Worm (Caenorhabditis elegans): ENCODE results near the gene clec-146.

clec-146 gene

DNA sequence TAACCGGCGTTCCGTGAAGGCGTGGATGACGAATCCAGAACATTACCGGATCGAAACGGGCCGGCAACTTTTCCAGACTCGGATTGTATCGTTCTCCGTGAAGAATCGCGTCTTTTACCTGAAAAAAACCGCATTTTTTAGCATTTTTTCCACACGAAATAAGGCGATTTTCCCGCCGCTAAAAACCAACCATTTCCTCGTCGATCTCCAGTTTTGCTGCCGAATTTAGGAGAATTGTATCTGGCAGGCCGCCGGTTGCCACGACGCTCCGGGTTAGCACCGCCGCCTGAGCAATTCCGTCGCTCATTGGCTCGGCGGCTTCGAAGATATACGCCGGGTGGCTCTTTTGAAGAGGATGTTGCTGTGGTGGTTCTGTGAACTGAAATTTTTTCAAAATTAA is 19.2 kb downstream of the clec-146 start:
- no peak for TF ChIP-seq nhr-6 (tag; optimal IDR thresholded peaks at IDR 0.05)

DNA sequence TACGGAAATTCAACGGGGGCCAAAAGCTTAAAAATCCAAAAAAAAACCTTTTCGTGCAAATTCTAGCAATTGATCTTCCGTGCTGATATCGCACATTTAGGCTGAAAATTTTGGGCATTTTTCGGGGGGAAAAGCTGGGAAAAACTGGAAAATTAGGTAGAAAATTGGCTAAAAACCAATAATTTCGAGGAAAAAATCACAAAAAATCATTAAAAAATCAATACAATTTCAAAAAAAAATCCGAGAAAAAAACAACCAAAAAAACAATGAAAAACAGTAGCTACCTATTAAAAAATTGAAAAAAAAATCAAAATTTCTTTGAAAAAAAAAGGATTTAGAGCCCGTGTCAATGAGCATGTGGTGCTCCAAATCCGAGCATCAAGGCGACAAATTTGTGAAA is 25.7 kb downstream of the clec-146 start, which contains the start of gene Y48E1B.3:
Gene Y48E1B.3 (minus strand): TSS at position 101 of the 400 bp plus-strand sequence.
- no peak for TF ChIP-seq zag-1 (tag; optimal IDR thresholded peaks at IDR 0.05)
- TF ChIP-seq ztf-1 (GFP tag; conservative IDR thresholded peaks at IDR 0.05) = no peak
- TF ChIP-seq nhr-6 (tag; optimal IDR thresholded peaks at IDR 0.05) = no peak
- no peak for TF ChIP-seq nhr-21 (tag; optimal IDR thresholded peaks at IDR 0.05)
- no peak for TF ChIP-seq mab-5 (tag; optimal IDR thresholded peaks at IDR 0.05)
- no peak for TF ChIP-seq unc-55 (GFP tag; optimal IDR thresholded peaks at IDR 0.05)
- no peak for TF ChIP-seq fos-1 (tag; optimal IDR thresholded peaks at IDR 0.05)
- TF ChIP-seq blmp-1 (tag; optimal IDR thresholded peaks at IDR 0.05; ENCODE audit: insufficient read depth) = no peak
- no peak for TF ChIP-seq sem-4 (tag; optimal IDR thresholded peaks at IDR 0.05)
- no peak for TF ChIP-seq ZK546.5 (tag; optimal IDR thresholded peaks at IDR 0.05)
- TF ChIP-seq skn-1 (tag; optimal IDR thresholded peaks at IDR 0.05) = no peak

ce11 chrII:13560553-13560952 is 33.0 kb downstream of the clec-146 start:
- TF ChIP-seq alr-1 (tag; optimal IDR thresholded peaks at IDR 0.05) (no peak), dmd-4 (tag; optimal IDR thresholded peaks at IDR 0.05) (no peak)

DNA sequence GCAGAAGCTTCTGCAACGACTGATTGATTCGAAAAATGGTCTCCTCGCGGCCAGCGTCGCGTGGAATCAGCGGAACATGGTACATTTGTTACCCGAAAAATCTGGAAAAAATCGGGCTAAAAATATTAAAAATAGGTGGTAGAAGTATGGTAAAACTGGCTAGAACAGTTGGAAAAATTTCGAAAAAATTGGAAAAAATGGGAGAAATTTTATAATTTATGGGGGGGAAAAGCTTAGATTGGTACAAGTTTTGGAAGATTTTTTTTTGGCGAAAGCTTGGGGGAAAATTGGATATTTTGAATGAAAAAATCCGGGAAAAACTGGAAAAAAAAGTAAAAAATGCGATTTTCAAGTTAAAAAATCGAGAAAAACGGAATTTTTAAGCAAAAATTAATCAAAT is 46.0 kb downstream of the clec-146 start, which contains the start of gene ddl-2:
Gene ddl-2 (minus strand): TSS at position 101 of the 400 bp plus-strand sequence.
- TF ChIP-seq nhr-129 (tag; optimal IDR thresholded peaks at IDR 0.05) = no peak
- TF ChIP-seq ztf-4 (tag; optimal IDR thresholded peaks at IDR 0.05) = no peak
- TF ChIP-seq R02D3.7 (tag; optimal IDR thresholded peaks at IDR 0.05) = no peak
- no peak for TF ChIP-seq nhr-21 (tag; optimal IDR thresholded peaks at IDR 0.05)
- no peak for TF ChIP-seq ztf-11 (tag; optimal IDR thresholded peaks at IDR 0.05)
- no peak for TF ChIP-seq nhr-6 (tag; optimal IDR thresholded peaks at IDR 0.05)
- no peak for TF ChIP-seq lsy-2 (tag; optimal IDR thresholded peaks at IDR 0.05)
- TF ChIP-seq sma-9 (GFP tag; optimal IDR thresholded peaks at IDR 0.05) = no peak
- TF ChIP-seq sma-9 (tag; optimal IDR thresholded peaks at IDR 0.05) = no peak

DNA sequence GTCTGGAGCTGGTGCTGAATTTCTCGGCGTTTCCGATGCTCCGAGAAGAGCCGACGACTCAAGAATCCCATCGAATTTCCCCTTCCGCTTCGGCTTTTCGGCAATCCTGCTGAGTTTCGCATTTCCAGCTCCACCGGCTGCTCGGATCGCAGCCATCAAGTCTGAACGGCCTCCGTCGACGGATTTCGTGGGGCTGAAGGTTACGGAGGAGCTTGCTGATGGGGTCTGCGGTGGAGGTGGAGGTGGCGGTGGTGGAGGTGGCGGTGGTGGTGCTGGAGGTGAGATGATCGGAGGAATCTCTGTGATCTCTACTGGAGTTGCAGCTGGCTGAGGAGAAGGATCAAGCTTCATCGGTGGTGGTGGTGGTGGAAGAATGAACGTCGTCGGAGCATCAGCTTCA is 50.6 kb downstream of the clec-146 start:
- TF ChIP-seq aly-2 (tag; optimal IDR thresholded peaks at IDR 0.05) (no peak), unc-39 (tag; optimal IDR thresholded peaks at IDR 0.05) (no peak), lin-11 (tag; optimal IDR thresholded peaks at IDR 0.05) (no peak), nhr-21 (tag; optimal IDR thresholded peaks at IDR 0.05) (no peak), ztf-4 (tag; optimal IDR thresholded peaks at IDR 0.05) (no peak), mab-5 (tag; optimal IDR thresholded peaks at IDR 0.05) (no peak), crh-2 (tag; optimal IDR thresholded peaks at IDR 0.05) (no peak), gmeb-1 (tag; optimal IDR thresholded peaks at IDR 0.05) (no peak), snpc-4 (tag; optimal IDR thresholded peaks at IDR 0.05) (no peak), zag-1 (tag; optimal IDR thresholded peaks at IDR 0.05) (no peak), nhr-6 (tag; optimal IDR thresholded peaks at IDR 0.05) (no peak), nhr-129 (tag; optimal IDR thresholded peaks at IDR 0.05) (no peak), sem-4 (tag; optimal IDR thresholded peaks at IDR 0.05) (no peak), ceh-82 (tag; optimal IDR thresholded peaks at IDR 0.05) (no peak), unc-55 (GFP tag; optimal IDR thresholded peaks at IDR 0.05) (no peak), peb-1 (tag; optimal IDR thresholded peaks at IDR 0.05) (no peak), nhr-11 (tag; optimal IDR thresholded peaks at IDR 0.05) (no peak), R02D3.7 (tag; optimal IDR thresholded peaks at IDR 0.05) (no peak)

DNA sequence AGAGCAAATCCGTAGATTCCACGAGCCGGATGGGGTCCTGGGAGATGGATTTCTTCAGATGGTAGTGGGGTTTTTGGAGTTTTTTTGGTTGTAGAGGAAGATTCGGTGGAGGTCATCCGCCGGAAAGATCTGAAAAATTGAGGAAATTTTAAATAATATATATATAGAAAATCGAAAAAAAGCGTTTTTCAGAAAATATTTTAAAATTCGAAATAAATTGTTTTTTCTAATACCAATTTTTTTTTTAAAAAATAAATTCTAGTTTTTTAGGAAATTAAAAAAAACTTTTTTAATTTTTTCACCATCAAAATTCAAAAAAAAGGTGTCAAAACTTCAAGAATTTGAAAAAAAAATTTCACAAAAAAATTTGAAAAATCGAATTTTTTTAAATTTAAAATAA is 52.6 kb downstream of the clec-146 start, which contains the start of the genes noa-1 and Y48E1B.17:
Gene noa-1 (minus strand): TSS at position 101 of the 400 bp plus-strand sequence.
Gene Y48E1B.17 (minus strand): TSS at position 129 of the 400 bp plus-strand sequence.
- TF ChIP-seq mbf-1 (tag; optimal IDR thresholded peaks at IDR 0.05) (no peak), ztf-4 (tag; optimal IDR thresholded peaks at IDR 0.05) (no peak), egl-27 (tag; optimal IDR thresholded peaks at IDR 0.05) (no peak), ztf-11 (tag; optimal IDR thresholded peaks at IDR 0.05) (no peak), elt-1 (tag; optimal IDR thresholded peaks at IDR 0.05) (no peak), lin-11 (tag; optimal IDR thresholded peaks at IDR 0.05) (no peak), blmp-1 (tag; optimal IDR thresholded peaks at IDR 0.05; ENCODE audit: insufficient read depth) (no peak), nhr-11 (tag; optimal IDR thresholded peaks at IDR 0.05) (no peak), nhr-77 (tag; optimal IDR thresholded peaks at IDR 0.05) (no peak), gmeb-1 (tag; optimal IDR thresholded peaks at IDR 0.05) (no peak), unc-62 (GFP tag; optimal IDR thresholded peaks at IDR 0.05) (no peak), nhr-23 (tag; optimal IDR thresholded peaks at IDR 0.05) (no peak), nhr-25 (tag; optimal IDR thresholded peaks at IDR 0.05) (no peak), zag-1 (tag; optimal IDR thresholded peaks at IDR 0.05) (no peak)
